Worm (Caenorhabditis elegans) whole organism, L1 larva: ENCODE data around the gene F36H1.3.

Experiments
- F16B12.6 ChIP-seq: fragments of 150-350 bp; optimal IDR thresholded peaks from 2 replicates; lab custom pipeline; 2014; ENCODE audit warnings: missing biosample characterization, missing genetic modification characterization
- Y116A8C.19 ChIP-seq: sonication (generic microtip); optimal IDR thresholded peaks from 2 replicates; lab custom pipeline; 2016; ENCODE audit warnings: missing compliant biosample characterization, missing genetic modification characterization, borderline replicate concordance
- ama-1 ChIP-seq: fragments of 150-350 bp; optimal IDR thresholded peaks from 2 replicates; lab custom pipeline; 2014
- blmp-1 ChIP-seq: fragments of 150-350 bp; optimal IDR thresholded peaks from 2 replicates; lab custom pipeline; 2014; ENCODE audit warnings: missing biosample characterization, missing genetic modification characterization
- ces-1 ChIP-seq: fragments of 150-350 bp; optimal IDR thresholded peaks from 2 replicates; lab custom pipeline; 2014; ENCODE audit warnings: missing biosample characterization, missing genetic modification reagents, missing genetic modification characterization
- efl-1 ChIP-seq, 4 experiments: fragments of 150-350 bp; optimal IDR thresholded peaks in 3 of 4; peaks in 1 of 4; 1 replicate in 1 of 4; 2 replicates in 3 of 4; lab custom pipeline; 2014; ENCODE audit warnings: missing biosample characterization in 2 of 4, missing genetic modification characterization in 2 of 4, missing genetic modification reagents in 2 of 4
- elt-3 ChIP-seq, 6 experiments: fragments of 150-350 bp in 1 of 6; sonication (generic microtip); optimal IDR thresholded peaks; 2 replicates each; lab custom pipeline; 2017 to 2018; ENCODE audit warnings: missing biosample characterization in 6 of 6, missing genetic modification characterization in 6 of 6, inconsistent platforms in 1 of 6
- fkh-10 ChIP-seq: sonication (generic microtip); optimal IDR thresholded peaks from 2 replicates; lab custom pipeline; 2017; ENCODE audit warnings: missing biosample characterization, missing genetic modification reagents, missing genetic modification characterization
- fkh-4 ChIP-seq: sonication (generic microtip); optimal IDR thresholded peaks from 2 replicates; lab custom pipeline; 2016; ENCODE audit warnings: missing compliant biosample characterization, missing genetic modification characterization, borderline replicate concordance
- fkh-8 ChIP-seq: sonication (generic microtip); optimal IDR thresholded peaks from 2 replicates; lab custom pipeline; 2016; ENCODE audit warnings: mild to moderate bottlenecking, missing genetic modification characterization, missing compliant biosample characterization
- fos-1 ChIP-seq: fragments of 150-350 bp; optimal IDR thresholded peaks from 2 replicates; lab custom pipeline; 2014; ENCODE audit warnings: missing biosample characterization, missing genetic modification characterization
- hlh-4 ChIP-seq: sonication (generic microtip); optimal IDR thresholded peaks from 2 replicates; lab custom pipeline; 2016; ENCODE audit warnings: mild to moderate bottlenecking, missing genetic modification characterization, missing compliant biosample characterization
- isw-1 ChIP-seq: fragments of 200-800 bp; sonication (Bioruptor generic); IDR thresholded peaks from 2 replicates; pipeline ENCODE4 v1.3.6; 2022; ENCODE audit warnings: missing genetic modification characterization, missing compliant biosample characterization
- jun-1 ChIP-seq: fragments of 150-350 bp; optimal IDR thresholded peaks from 2 replicates; lab custom pipeline; 2014; ENCODE audit warnings: missing biosample characterization, missing genetic modification reagents, missing genetic modification characterization
- lin-14 ChIP-seq: fragments of 200-800 bp; sonication (Bioruptor generic); optimal IDR thresholded peaks from 2 replicates; lab custom pipeline; 2018; ENCODE audit warnings: mild to moderate bottlenecking, missing genetic modification characterization, moderate library complexity, missing compliant biosample characterization
- lin-39 ChIP-seq: fragments of 150-350 bp; optimal IDR thresholded peaks from 2 replicates; lab custom pipeline; 2014; ENCODE audit warnings: missing biosample characterization, missing genetic modification reagents, missing genetic modification characterization
- lsy-2 ChIP-seq, 2 experiments: fragments of 150-350 bp; optimal IDR thresholded peaks; 2 replicates each; lab custom pipeline; 2014; ENCODE audit warnings: missing biosample characterization in 2 of 2, missing genetic modification characterization in 2 of 2
- mep-1 ChIP-seq: fragments of 150-350 bp; optimal IDR thresholded peaks from 2 replicates; lab custom pipeline; 2014; ENCODE audit warnings: missing biosample characterization, missing genetic modification characterization
- nhr-20 ChIP-seq: sonication (generic microtip); optimal IDR thresholded peaks from 2 replicates; lab custom pipeline; 2016; ENCODE audit warnings: mild to moderate bottlenecking, missing genetic modification characterization, missing compliant biosample characterization
- nhr-237 ChIP-seq: fragments of 150-350 bp; optimal IDR thresholded peaks from 2 replicates; lab custom pipeline; 2014; ENCODE audit warnings: missing biosample characterization, missing genetic modification characterization
- nhr-47 ChIP-seq: sonication (generic microtip); optimal IDR thresholded peaks from 2 replicates; lab custom pipeline; 2016; ENCODE audit warnings: mild to moderate bottlenecking, missing genetic modification characterization, moderate library complexity, missing compliant biosample characterization
- nhr-71 ChIP-seq: sonication (generic microtip); optimal IDR thresholded peaks from 2 replicates; lab custom pipeline; 2016; ENCODE audit warnings: mild to moderate bottlenecking, missing genetic modification characterization, moderate library complexity, missing compliant biosample characterization
- nhr-77 ChIP-seq: fragments of 150-350 bp; optimal IDR thresholded peaks from 2 replicates; lab custom pipeline; 2014; ENCODE audit warnings: missing biosample characterization, missing genetic modification characterization
- nhr-84 ChIP-seq: sonication (generic microtip); optimal IDR thresholded peaks from 2 replicates; lab custom pipeline; 2017; ENCODE audit warnings: missing biosample characterization, missing genetic modification characterization
- nhr-85 ChIP-seq: sonication (generic microtip); peaks from one replicate; lab custom pipeline; 2016; ENCODE audit warnings: missing genetic modification characterization, inconsistent platforms, missing compliant biosample characterization
- pqm-1 ChIP-seq: sonication (generic microtip); optimal IDR thresholded peaks from 3 replicates; lab custom pipeline; 2017; ENCODE audit warnings: missing biosample characterization, missing genetic modification characterization
- skn-1 ChIP-seq: fragments of 150-350 bp; optimal IDR thresholded peaks from 2 replicates; lab custom pipeline; 2014; ENCODE audit warnings: missing biosample characterization, missing genetic modification characterization
- snu-23 ChIP-seq: sonication (generic microtip); optimal IDR thresholded peaks from 2 replicates; lab custom pipeline; 2016; ENCODE audit warnings: missing genetic modification characterization, missing compliant biosample characterization
- sptf-1 ChIP-seq: fragments of 150-350 bp; optimal IDR thresholded peaks from 2 replicates; lab custom pipeline; 2014; ENCODE audit warnings: missing biosample characterization, missing genetic modification characterization
- swsn-7 ChIP-seq: sonication (generic microtip); optimal IDR thresholded peaks from 2 replicates; lab custom pipeline; 2016; ENCODE audit warnings: missing genetic modification characterization, missing compliant biosample characterization
- unc-86 ChIP-seq: sonication (generic microtip); optimal IDR thresholded peaks from 2 replicates; lab custom pipeline; 2016; ENCODE audit warnings: missing genetic modification characterization, missing compliant biosample characterization
- xbp-1 ChIP-seq: sonication (generic microtip); optimal IDR thresholded peaks from 2 replicates; lab custom pipeline; 2016; ENCODE audit warnings: missing genetic modification characterization, missing compliant biosample characterization
- zag-1 ChIP-seq: fragments of 150-350 bp; optimal IDR thresholded peaks from 2 replicates; lab custom pipeline; 2014; ENCODE audit warnings: missing biosample characterization, missing genetic modification characterization
- zip-4 ChIP-seq: fragments of 200-800 bp; sonication (Bioruptor generic); optimal IDR thresholded peaks from 2 replicates; lab custom pipeline; 2018; ENCODE audit warnings: mild to moderate bottlenecking, missing genetic modification characterization, moderate library complexity, missing compliant biosample characterization
- ztf-11 ChIP-seq, 2 experiments: sonication (generic microtip); optimal IDR thresholded peaks; 2 replicates each; lab custom pipeline; 2016 to 2017; ENCODE audit warnings: missing genetic modification characterization in 2 of 2, missing biosample characterization in 1 of 2, missing compliant biosample characterization in 1 of 2

Gene F36H1.3

ce11 chrIV:11049806-11050205 is at the start of gene F36H1.3:
Gene F36H1.3 (plus strand): TSS chrIV:11050128.
- no peak for TF ChIP-seq unc-86
- TF ChIP-seq zip-4, result no peak
- no peak for TF ChIP-seq pqm-1
- no peak for TF ChIP-seq F16B12.6 (tag; lab: Kevin White, UChicago)
- TF ChIP-seq nhr-237 (tag; lab: Kevin White, UChicago), result no peak
- TF ChIP-seq nhr-47 (tag; lab: Kevin White, UChicago), result no peak

ce11 chrIV:11001614-11002013 is 48.3 kb upstream of the F36H1.3 start, which contains the start of gene F13H10.9:
Gene F13H10.9 (plus strand): TSS chrIV:11001914.
- TF ChIP-seq zag-1 (tag; lab: Kevin White, UChicago) (no peak), ztf-11 (tag; optimal IDR thresholded peaks at IDR 0.05; lab: Kevin White, UChicago) (no peak), ama-1 (no peak), xbp-1 (tag; lab: Kevin White, UChicago) (no peak), nhr-84 (no peak), nhr-71 (tag; lab: Kevin White, UChicago) (no peak), jun-1 (no peak), nhr-237 (tag; lab: Kevin White, UChicago) (no peak), unc-86 (no peak), mep-1 (tag; lab: Kevin White, UChicago) (no peak), isw-1 (GFP tag; lab: Robert Waterston, UW) (no peak), Y116A8C.19 (tag; lab: Kevin White, UChicago) (no peak), snu-23 (no peak), nhr-20 (tag; lab: Kevin White, UChicago) (no peak), fkh-4 (tag; lab: Kevin White, UChicago) (no peak), ces-1 (GFP tag; lab: Kevin White, UChicago) (no peak)

- TF ChIP-seq nhr-77, result no peak
- TF ChIP-seq efl-1 (optimal IDR thresholded peaks at IDR 0.05; lab: Kevin White, UChicago), result no peak
- TF ChIP-seq efl-1 (GFP tag; optimal IDR thresholded peaks at IDR 0.05 in 1 of 2; lab: Kevin White, UChicago), result peak in 1 of 2 experiments; percentile 89
Measured at ce11 chrIV:11004273-11004672, 45.7 kb upstream of the F36H1.3 start, which contains the start of gene F13H10.1. Gene F13H10.1 (plus strand): TSS chrIV:11004573.

ce11 chrIV:11006383-11006782 is 43.5 kb upstream of the F36H1.3 start:
- 0 out of 2 replicates have a peak, but pooled peaks have one; percentile 3 for TF ChIP-seq isw-1 (GFP tag; lab: Robert Waterston, UW)
- peak; percentile 63 for TF ChIP-seq skn-1
- TF ChIP-seq nhr-85 (tag; lab: Kevin White, UChicago), result peak; percentile 6
- TF ChIP-seq lin-39, result no peak
- peak; percentile 50 for TF ChIP-seq nhr-71 (tag; lab: Kevin White, UChicago)
- no peak for TF ChIP-seq swsn-7
- TF ChIP-seq lin-14, result peak; percentile 44
- peak in 1 of 2 experiments; percentile 9 for TF ChIP-seq lsy-2 (tag; optimal IDR thresholded peaks at IDR 0.05; lab: Kevin White, UChicago)
- peak; percentile 76 for TF ChIP-seq fkh-8
- TF ChIP-seq zip-4, result peak; percentile 60

- TF ChIP-seq isw-1 (GFP tag; lab: Robert Waterston, UW) (no peak), zag-1 (tag; lab: Kevin White, UChicago) (no peak), elt-3 (tag; optimal IDR thresholded peaks at IDR 0.05; lab: Kevin White, UChicago) (peak in 1 of 6 experiments; percentile 30), fos-1 (peak; percentile 29), zip-4 (no peak), lin-39 (no peak), fkh-10 (no peak), blmp-1 (tag; lab: Kevin White, UChicago) (peak; percentile 9), sptf-1 (tag; lab: Kevin White, UChicago) (no peak), hlh-4 (tag; lab: Kevin White, UChicago) (no peak), nhr-237 (tag; lab: Kevin White, UChicago) (no peak), lin-14 (peak; percentile 11)
Measured at ce11 chrIV:11006868-11007267, 43.1 kb upstream of the F36H1.3 start.
